1 fruit fly cellular context compared by ENCODE assay signal in the genomic region with DNA sequence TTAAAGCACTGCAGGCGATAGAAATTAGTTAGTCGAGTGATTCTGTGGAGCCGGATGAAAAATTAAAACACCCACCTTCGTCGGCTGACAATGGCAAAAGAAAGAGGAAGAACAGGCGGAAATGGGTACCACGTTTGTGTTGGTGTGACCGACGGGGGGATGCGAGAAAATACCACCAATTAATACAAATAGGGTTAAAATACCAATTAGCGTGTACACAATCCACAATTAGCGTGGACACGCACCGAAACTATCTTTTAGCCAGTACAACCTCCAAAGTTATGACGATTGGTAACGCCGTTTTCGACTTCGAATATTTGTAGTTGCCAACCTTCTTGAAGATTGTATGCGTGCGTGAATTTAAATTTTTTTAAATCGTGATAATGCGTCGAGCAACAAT.
TF ChIP-seq lines count a peak whose summit lies in the region.

TSS of gene RpL30 (minus strand) at position 177 of the 400 bp plus-strand sequence.

TF ChIP-seq in whole organism, embryonic, 481 proteins besides CTCF, POLR2A, EP300 and RAD21 (continued from another document and continues in another):
- TF ChIP-seq PHDP (tag; optimal IDR thresholded peaks at IDR 0.05; lab: Kevin White, UChicago), result peak; percentile 92
- peak; percentile 88 for TF ChIP-seq Bteb2 (GFP tag; optimal IDR thresholded peaks at IDR 0.05; lab: Kevin White, UChicago)
- peak; percentile 64 for TF ChIP-seq CG14441 (GFP tag; IDR thresholded peaks at IDR 0.05; lab: Robert Waterston, UW)
- TF ChIP-seq ATbp (GFP tag; optimal IDR thresholded peaks at IDR 0.05; lab: Kevin White, UChicago), result peak; percentile 91
- TF ChIP-seq CG15514 (GFP tag; optimal IDR thresholded peaks at IDR 0.05; lab: Kevin White, UChicago), result peak; percentile 96
- no peak for TF ChIP-seq lov (optimal IDR thresholded peaks at IDR 0.05; lab: Kevin White, UChicago)
- peak; percentile 95 for TF ChIP-seq lov (GFP tag; IDR thresholded peaks at IDR 0.05; lab: Robert Waterston, UW)
- no peak for TF ChIP-seq corto (GFP tag; optimal IDR thresholded peaks at IDR 0.05; lab: Kevin White, UChicago)
- peak; percentile 90 for TF ChIP-seq CG12391 (tag; optimal IDR thresholded peaks at IDR 0.05; lab: Kevin White, UChicago)
- TF ChIP-seq CG1792 (GFP tag; optimal IDR thresholded peaks at IDR 0.05; lab: Kevin White, UChicago), result peak; percentile 83
- peak; percentile 95 for TF ChIP-seq CG9727 (GFP tag; optimal IDR thresholded peaks at IDR 0.05; lab: Kevin White, UChicago)
- TF ChIP-seq CG31388 (GFP tag; optimal IDR thresholded peaks at IDR 0.05; lab: Kevin White, UChicago), result peak; percentile 33
- peak; percentile 96 for TF ChIP-seq CG6813 (GFP tag; optimal IDR thresholded peaks at IDR 0.05; lab: Kevin White, UChicago)
- TF ChIP-seq trem (tag; optimal IDR thresholded peaks at IDR 0.05; lab: Kevin White, UChicago), result peak; percentile 92
- peak; percentile 88 for TF ChIP-seq ken (GFP tag; IDR thresholded peaks at IDR 0.05; lab: Robert Waterston, UW)
- peak; percentile 79 for TF ChIP-seq dmrt11E (tag; optimal IDR thresholded peaks at IDR 0.05; lab: Kevin White, UChicago)
- TF ChIP-seq CG11085 (GFP tag; IDR thresholded peaks at IDR 0.05; lab: Robert Waterston, UW), result peak; percentile 73; the same call in 1 of the 2 replicates
- TF ChIP-seq CG43689 (GFP tag; IDR thresholded peaks at IDR 0.05; lab: Robert Waterston, UW), result peak; percentile 55; the same call in 1 of the 2 replicates
- TF ChIP-seq CG5180 (GFP tag; optimal IDR thresholded peaks at IDR 0.05; lab: Kevin White, UChicago), result peak; percentile 70
- TF ChIP-seq CG2889 (GFP tag; IDR thresholded peaks at IDR 0.05; lab: Robert Waterston, UW), result peak; percentile 63; the same call in 1 of the 3 replicates
- TF ChIP-seq CG15696 (tag; optimal IDR thresholded peaks at IDR 0.05; lab: Kevin White, UChicago), result peak; percentile 59
- TF ChIP-seq Hand (GFP tag; optimal IDR thresholded peaks at IDR 0.05; lab: Kevin White, UChicago), result peak; percentile 91
- TF ChIP-seq bsh (GFP tag; optimal IDR thresholded peaks at IDR 0.05; lab: Kevin White, UChicago), result peak; percentile 81 to 82
- peak; percentile 87 for TF ChIP-seq sqz (GFP tag; optimal IDR thresholded peaks at IDR 0.05; lab: Kevin White, UChicago)
- peak; percentile 76 for TF ChIP-seq rib (GFP tag; IDR thresholded peaks at IDR 0.05; lab: Robert Waterston, UW)
- peak; percentile 98 for TF ChIP-seq lab (GFP tag; optimal IDR thresholded peaks at IDR 0.05; lab: Kevin White, UChicago)
- peak; percentile 91 for TF ChIP-seq onecut (GFP tag; IDR thresholded peaks at IDR 0.05; lab: Robert Waterston, UW)
- peak; percentile 74; the same call in 3 of the 4 replicates for TF ChIP-seq Dll (GFP tag; IDR thresholded peaks at IDR 0.05; lab: Robert Waterston, UW; ENCODE audit: partially characterized antibody)
- peak; percentile 86 for TF ChIP-seq ara (GFP tag; IDR thresholded peaks at IDR 0.05; lab: Robert Waterston, UW)
- peak; percentile 40; the same call in 1 of the 2 replicates for TF ChIP-seq ato (GFP tag; IDR thresholded peaks at IDR 0.05; lab: Robert Waterston, UW; ENCODE audit: partially characterized antibody)
- peak; percentile 66; the same call in 2 of the 3 replicates for TF ChIP-seq croc (GFP tag; conservative IDR thresholded peaks at IDR 0.05; lab: Robert Waterston, UW)
- TF ChIP-seq Dad (GFP tag; optimal IDR thresholded peaks at IDR 0.05; lab: Kevin White, UChicago), result peak; percentile 93
- no peak; the same call in 1 of the 2 replicates for TF ChIP-seq CG11696 (GFP tag; IDR thresholded peaks at IDR 0.05; lab: Robert Waterston, UW)
- peak; percentile 80 for TF ChIP-seq Usf (GFP tag; optimal IDR thresholded peaks at IDR 0.05; lab: Kevin White, UChicago)
- TF ChIP-seq lmd (GFP tag; IDR thresholded peaks at IDR 0.05; lab: Robert Waterston, UW), result peak; percentile 72
- peak; percentile 95 for TF ChIP-seq CG12071 (GFP tag; optimal IDR thresholded peaks at IDR 0.05; lab: Kevin White, UChicago)
- TF ChIP-seq bcd (GFP tag; optimal IDR thresholded peaks at IDR 0.05; lab: Kevin White, UChicago), result peak; percentile 94
- peak; percentile 89 for TF ChIP-seq ranshi (GFP tag; IDR thresholded peaks at IDR 0.05; lab: Robert Waterston, UW)
- peak; percentile 89 for TF ChIP-seq fd102C (GFP tag; optimal IDR thresholded peaks at IDR 0.05; lab: Kevin White, UChicago)
- peak; percentile 64 for TF ChIP-seq sima (GFP tag; optimal IDR thresholded peaks at IDR 0.05; lab: Kevin White, UChicago)
- peak; percentile 75 for TF ChIP-seq E2f1 (GFP tag; IDR thresholded peaks at IDR 0.05; lab: Robert Waterston, UW)
- TF ChIP-seq CG18599 (GFP tag; optimal IDR thresholded peaks at IDR 0.05; lab: Kevin White, UChicago), result peak; percentile 96
- TF ChIP-seq Fer2 (tag; optimal IDR thresholded peaks at IDR 0.05; lab: Kevin White, UChicago), result peak; percentile 68
- TF ChIP-seq jumu (GFP tag; optimal IDR thresholded peaks at IDR 0.05; lab: Kevin White, UChicago), result peak; percentile 83
- TF ChIP-seq phol (tag; optimal IDR thresholded peaks at IDR 0.05; lab: Kevin White, UChicago), result peak; percentile 91
- peak; percentile 91 for TF ChIP-seq NC2α (GFP tag; optimal IDR thresholded peaks at IDR 0.05; lab: Kevin White, UChicago)
- peak; percentile 87 for TF ChIP-seq gcm (GFP tag; optimal IDR thresholded peaks at IDR 0.05; lab: Kevin White, UChicago)
- peak; percentile 80 for TF ChIP-seq tin (GFP tag; optimal IDR thresholded peaks at IDR 0.05; lab: Kevin White, UChicago)
- peak; percentile 88 for TF ChIP-seq HLH54F (GFP tag; optimal IDR thresholded peaks at IDR 0.05; lab: Kevin White, UChicago)
- TF ChIP-seq CG6654 (GFP tag; optimal IDR thresholded peaks at IDR 0.05; lab: Kevin White, UChicago), result peak; percentile 63
- peak; percentile 68 for TF ChIP-seq CG12155 (GFP tag; optimal IDR thresholded peaks at IDR 0.05; lab: Kevin White, UChicago)
- TF ChIP-seq lbe (GFP tag; optimal IDR thresholded peaks at IDR 0.05; lab: Kevin White, UChicago), result peak; percentile 87
- TF ChIP-seq Tbp (GFP tag; optimal IDR thresholded peaks at IDR 0.05; lab: Kevin White, UChicago), result peak; percentile 56
- peak; percentile 91 for TF ChIP-seq Atf6 (GFP tag; IDR thresholded peaks at IDR 0.05; lab: Robert Waterston, UW)
- TF ChIP-seq CG17328 (GFP tag; IDR thresholded peaks at IDR 0.05; lab: Robert Waterston, UW), result peak; percentile 92
- TF ChIP-seq BEAF-32 (GFP tag; optimal IDR thresholded peaks at IDR 0.05; lab: Kevin White, UChicago), result peak; percentile 76
- peak; percentile 94 for TF ChIP-seq her (GFP tag; optimal IDR thresholded peaks at IDR 0.05; lab: Kevin White, UChicago)
- TF ChIP-seq CG9609 (GFP tag; optimal IDR thresholded peaks at IDR 0.05; lab: Kevin White, UChicago), result peak; percentile 92
- TF ChIP-seq chn (GFP tag; optimal IDR thresholded peaks at IDR 0.05; lab: Kevin White, UChicago), result peak; percentile 78
- peak; percentile 92 for TF ChIP-seq schlank (tag; optimal IDR thresholded peaks at IDR 0.05; lab: Kevin White, UChicago)
- peak; percentile 88 for TF ChIP-seq Hsf (GFP tag; optimal IDR thresholded peaks at IDR 0.05; lab: Kevin White, UChicago)
- TF ChIP-seq CG4730 (GFP tag; IDR thresholded peaks at IDR 0.05; lab: Robert Waterston, UW), result peak; percentile 17; the same call in 1 of the 2 replicates
- peak; percentile 92 for TF ChIP-seq salm (tag; optimal IDR thresholded peaks at IDR 0.05; lab: Kevin White, UChicago)
- peak; percentile 82; the same call in 2 of the 3 replicates for TF ChIP-seq CG6175 (GFP tag; IDR thresholded peaks at IDR 0.05; lab: Robert Waterston, UW)
- TF ChIP-seq CG13775 (GFP tag; optimal IDR thresholded peaks at IDR 0.05; lab: Kevin White, UChicago), result peak; percentile 94
- TF ChIP-seq Hr39 (optimal IDR thresholded peaks at IDR 0.05; lab: Kevin White, UChicago), result no peak
- TF ChIP-seq vfl (GFP tag; optimal IDR thresholded peaks at IDR 0.05; lab: Kevin White, UChicago), result peak; percentile 85
- peak; percentile 42; the same call in 1 of the 2 replicates for TF ChIP-seq peb (GFP tag; IDR thresholded peaks at IDR 0.05; lab: Robert Waterston, UW)
- peak; percentile 60 for TF ChIP-seq Aef1 (GFP tag; IDR thresholded peaks at IDR 0.05; lab: Robert Waterston, UW)
- TF ChIP-seq disco-r (GFP tag; optimal IDR thresholded peaks at IDR 0.05; lab: Kevin White, UChicago), result peak; percentile 84
- peak; percentile 92 for TF ChIP-seq CG18619 (GFP tag; optimal IDR thresholded peaks at IDR 0.05; lab: Kevin White, UChicago)
- TF ChIP-seq CG18476 (GFP tag; optimal IDR thresholded peaks at IDR 0.05; lab: Kevin White, UChicago), result peak; percentile 50
- peak in 1 of 2 experiments; percentile 70 for TF ChIP-seq crp (GFP tag; optimal IDR thresholded peaks at IDR 0.05; lab: Kevin White, UChicago)
- TF ChIP-seq knrl (GFP tag; IDR thresholded peaks at IDR 0.05; lab: Robert Waterston, UW; ENCODE audit: partially characterized antibody), result peak; percentile 74
- peak; percentile 70 for TF ChIP-seq Elba2 (GFP tag; optimal IDR thresholded peaks at IDR 0.05; lab: Kevin White, UChicago)
- TF ChIP-seq Hr51 (GFP tag; optimal IDR thresholded peaks at IDR 0.05; lab: Kevin White, UChicago), result peak; percentile 79 to 84
- no peak for TF ChIP-seq Lim3 (GFP tag; IDR thresholded peaks at IDR 0.05; lab: Robert Waterston, UW)
- TF ChIP-seq C15 (GFP tag; IDR thresholded peaks at IDR 0.05; lab: Robert Waterston, UW), result peak; percentile 85; the same call in 2 of the 3 replicates
- peak; percentile 96 for TF ChIP-seq CG3847 (GFP tag; IDR thresholded peaks at IDR 0.05; lab: Robert Waterston, UW)
- peak; percentile 92 for TF ChIP-seq btn (GFP tag; optimal IDR thresholded peaks at IDR 0.05; lab: Kevin White, UChicago)
- no peak for TF ChIP-seq Dip2 (GFP tag; IDR thresholded peaks at IDR 0.05; lab: Robert Waterston, UW)
- TF ChIP-seq abd-A (tag; optimal IDR thresholded peaks at IDR 0.05; lab: Kevin White, UChicago), result peak; percentile 93
- no peak for TF ChIP-seq Ravus (GFP tag; IDR thresholded peaks at IDR 0.05; lab: Robert Waterston, UW)
- TF ChIP-seq CG13624 (GFP tag; optimal IDR thresholded peaks at IDR 0.05; lab: Kevin White, UChicago), result peak; percentile 95
- TF ChIP-seq exex (tag; optimal IDR thresholded peaks at IDR 0.05; lab: Kevin White, UChicago), result peak; percentile 81
- peak; percentile 82 for TF ChIP-seq CG14050 (GFP tag; IDR thresholded peaks at IDR 0.05; lab: Robert Waterston, UW)
- no peak for TF ChIP-seq hb (GFP tag; IDR thresholded peaks at IDR 0.05; lab: Robert Waterston, UW; ENCODE audit: partially characterized antibody)
- TF ChIP-seq shn (GFP tag; optimal IDR thresholded peaks at IDR 0.05; lab: Kevin White, UChicago), result peak; percentile 87
- peak; percentile 86 for TF ChIP-seq CG18764 (GFP tag; optimal IDR thresholded peaks at IDR 0.05; lab: Kevin White, UChicago)
- peak; percentile 87 for TF ChIP-seq Camta (GFP tag; optimal IDR thresholded peaks at IDR 0.05; lab: Kevin White, UChicago)
- peak; percentile 92 for TF ChIP-seq Fer3 (tag; optimal IDR thresholded peaks at IDR 0.05; lab: Kevin White, UChicago)
- peak; percentile 55; the same call in 1 of the 2 replicates for TF ChIP-seq cas (GFP tag; IDR thresholded peaks at IDR 0.05; lab: Robert Waterston, UW)
- peak; percentile 80 for TF ChIP-seq Spps (tag; optimal IDR thresholded peaks at IDR 0.05; lab: Kevin White, UChicago)
- peak; percentile 98 for TF ChIP-seq CG7987 (GFP tag; optimal IDR thresholded peaks at IDR 0.05; lab: Kevin White, UChicago)
- TF ChIP-seq Lhr (GFP tag; optimal IDR thresholded peaks at IDR 0.05; lab: Kevin White, UChicago), result peak; percentile 99
- TF ChIP-seq Rfx (GFP tag; IDR thresholded peaks at IDR 0.05; lab: Robert Waterston, UW), result peak; percentile 93
- peak; percentile 84 for TF ChIP-seq Sin3A (optimal IDR thresholded peaks at IDR 0.05; lab: Kevin White, UChicago)
- TF ChIP-seq CG10543 (GFP tag; optimal IDR thresholded peaks at IDR 0.05; lab: Kevin White, UChicago), result peak; percentile 95
- peak; percentile 72 for TF ChIP-seq CG30403 (GFP tag; optimal IDR thresholded peaks at IDR 0.05; lab: Kevin White, UChicago)
- no peak for TF ChIP-seq CG15073 (GFP tag; optimal IDR thresholded peaks at IDR 0.05; lab: Kevin White, UChicago)
- TF ChIP-seq CG3407 (GFP tag; optimal IDR thresholded peaks at IDR 0.05; lab: Kevin White, UChicago), result peak; percentile 90
- TF ChIP-seq eyg (GFP tag; optimal IDR thresholded peaks at IDR 0.05; lab: Kevin White, UChicago), result peak; percentile 86
- TF ChIP-seq CG7839 (tag; optimal IDR thresholded peaks at IDR 0.05; lab: Kevin White, UChicago), result peak; percentile 85
- 0 out of 2 replicates have a peak, but pooled peaks have one; percentile 52 for TF ChIP-seq CkIIα-i1 (GFP tag; IDR thresholded peaks at IDR 0.05; lab: Robert Waterston, UW)
- TF ChIP-seq CG6254 (GFP tag; optimal IDR thresholded peaks at IDR 0.05; lab: Kevin White, UChicago), result peak; percentile 87
- peak; percentile 81 for TF ChIP-seq CG3065 (GFP tag; optimal IDR thresholded peaks at IDR 0.05; lab: Kevin White, UChicago)
- TF ChIP-seq CG8281 (tag; optimal IDR thresholded peaks at IDR 0.05; lab: Kevin White, UChicago), result peak; percentile 61
- peak; percentile 97 for TF ChIP-seq HmgZ (tag; optimal IDR thresholded peaks at IDR 0.05; lab: Kevin White, UChicago)
- TF ChIP-seq CG10147 (GFP tag; optimal IDR thresholded peaks at IDR 0.05; lab: Kevin White, UChicago), result peak; percentile 85
- peak; percentile 92 for TF ChIP-seq CG13894 (tag; optimal IDR thresholded peaks at IDR 0.05; lab: Kevin White, UChicago)
- peak; percentile 87 for TF ChIP-seq gcm2 (GFP tag; optimal IDR thresholded peaks at IDR 0.05; lab: Kevin White, UChicago)
- peak; percentile 86 for TF ChIP-seq CG2199 (GFP tag; IDR thresholded peaks at IDR 0.05; lab: Robert Waterston, UW)
- peak; percentile 89 for TF ChIP-seq Myb (GFP tag; optimal IDR thresholded peaks at IDR 0.05; lab: Kevin White, UChicago)
- TF ChIP-seq CG12942 (GFP tag; optimal IDR thresholded peaks at IDR 0.05; lab: Kevin White, UChicago), result peak; percentile 84
- TF ChIP-seq cato (GFP tag; optimal IDR thresholded peaks at IDR 0.05; lab: Kevin White, UChicago; ENCODE audit: borderline replicate concordance), result peak; percentile 9
- TF ChIP-seq Rx (GFP tag; IDR thresholded peaks at IDR 0.05; lab: Robert Waterston, UW), result peak; percentile 84
- peak; percentile 91 for TF ChIP-seq emc (GFP tag; optimal IDR thresholded peaks at IDR 0.05; lab: Kevin White, UChicago)
- TF ChIP-seq Bgb (GFP tag; IDR thresholded peaks at IDR 0.05; lab: Robert Waterston, UW; ENCODE audit: partially characterized antibody), result peak; percentile 76
- peak; percentile 75 for TF ChIP-seq gem (tag; optimal IDR thresholded peaks at IDR 0.05; lab: Kevin White, UChicago)
- peak; percentile 73 for TF ChIP-seq Nf-YC (tag; optimal IDR thresholded peaks at IDR 0.05; lab: Kevin White, UChicago)
- TF ChIP-seq Hr3 (GFP tag; optimal IDR thresholded peaks at IDR 0.05; lab: Kevin White, UChicago), result peak; percentile 51
- peak; percentile 80 for TF ChIP-seq Nf-YB (GFP tag; optimal IDR thresholded peaks at IDR 0.05; lab: Kevin White, UChicago)
- peak; percentile 85 for TF ChIP-seq Abd-B (GFP tag; optimal IDR thresholded peaks at IDR 0.05; lab: Kevin White, UChicago)
